Worm (Caenorhabditis elegans) whole organism, L4 larva: ENCODE measurements around the gene T06D4.1.

Experiments used
- ama-1 ChIP-seq: fragments of 150-350 bp; optimal IDR thresholded peaks from 2 replicates; lab custom pipeline; 2014; ENCODE audit warnings: inconsistent platforms, mixed read lengths
- dpl-1 ChIP-seq: fragments of 150-350 bp; optimal IDR thresholded peaks from 2 replicates; lab custom pipeline; 2014; ENCODE audit warnings: missing biosample characterization, missing genetic modification reagents, missing genetic modification characterization
- jun-1 ChIP-seq: fragments of 150-350 bp; optimal IDR thresholded peaks from 2 replicates; lab custom pipeline; 2014; ENCODE audit warnings: missing biosample characterization, missing genetic modification reagents, missing genetic modification characterization
- mep-1 ChIP-seq: fragments of 150-350 bp; sonication (generic microtip); optimal IDR thresholded peaks from 3 replicates; lab custom pipeline; 2014; ENCODE audit warnings: missing biosample characterization, missing genetic modification characterization
- sdz-12 ChIP-seq: fragments of 200-800 bp; sonication (Bioruptor generic); optimal IDR thresholded peaks from 2 replicates; lab custom pipeline; 2018; ENCODE audit warnings: mild to moderate bottlenecking, missing genetic modification characterization, missing compliant biosample characterization
- zag-1 ChIP-seq: fragments of 150-350 bp; optimal IDR thresholded peaks from 2 replicates; lab custom pipeline; 2014; ENCODE audit warnings: missing biosample characterization, missing genetic modification characterization

DNA sequence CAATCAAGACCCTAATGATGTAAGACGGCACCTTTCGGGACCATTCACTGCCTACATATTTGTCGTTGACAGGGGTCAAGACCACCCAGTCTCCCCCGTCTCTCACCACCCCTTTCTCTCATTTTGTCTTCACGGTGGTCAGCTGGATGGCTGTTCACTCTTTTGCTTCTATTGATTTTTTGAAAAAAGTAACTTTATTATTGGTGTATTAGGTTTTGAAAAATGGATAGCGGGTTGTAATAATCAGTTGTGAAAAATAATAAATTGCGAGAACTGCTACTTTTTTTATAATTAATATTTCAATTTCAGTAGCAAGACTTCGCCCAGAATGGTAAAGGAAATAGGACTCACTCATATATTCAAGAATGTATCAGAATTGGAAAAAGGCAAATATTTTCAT lies 4.8 kb upstream of the T06D4.1 start, which contains the start of gene bath-9:
- no peak for TF ChIP-seq dpl-1 (GFP tag; lab: Kevin White, UChicago)
- TF ChIP-seq sdz-12 (GFP tag; lab: Kevin White, UChicago), result no peak
- TF ChIP-seq ama-1 (lab: Kevin White, UChicago), result no peak
- no peak for TF ChIP-seq mep-1 (tag; lab: Kevin White, UChicago)
- TF ChIP-seq jun-1 (tag; lab: Kevin White, UChicago), result no peak
- no peak for TF ChIP-seq zag-1
